Worm (Caenorhabditis elegans): Measurements from ENCODE around the gene F28C6.8.

F28C6.8 gene

ce11 chrII:8610585-8610984, 3.9 kb downstream of the F28C6.8 start:
- TF ChIP-seq nhr-71 (tag; optimal IDR thresholded peaks at IDR 0.05) (peak; percentile 15), lin-35 (GFP tag; optimal IDR thresholded peaks at IDR 0.05) (no peak), C04F5.9 (tag; optimal IDR thresholded peaks at IDR 0.05) (no peak), blmp-1 (tag; optimal IDR thresholded peaks at IDR 0.05) (no peak), nhr-19 (GFP tag; conservative IDR thresholded peaks at IDR 0.05) (no peak), sptf-1 (tag; optimal IDR thresholded peaks at IDR 0.05) (no peak), nhr-47 (tag; optimal IDR thresholded peaks at IDR 0.05) (peak; percentile 15), ztf-11 (tag; optimal IDR thresholded peaks at IDR 0.05) (no peak), aha-1 (tag; optimal IDR thresholded peaks at IDR 0.05) (no peak), efl-3 (GFP tag; optimal IDR thresholded peaks at IDR 0.05) (no peak), hlh-4 (tag; optimal IDR thresholded peaks at IDR 0.05) (peak; percentile 93)

ce11 chrII:8611330-8611729, 4.7 kb downstream of the F28C6.8 start:
- TF ChIP-seq nhr-71 (tag; optimal IDR thresholded peaks at IDR 0.05) (peak; percentile 9), nhr-47 (tag; optimal IDR thresholded peaks at IDR 0.05) (peak; percentile 0), ceh-8 (GFP tag; optimal IDR thresholded peaks at IDR 0.05) (peak; percentile 75), efl-1 (optimal IDR thresholded peaks at IDR 0.05) (no peak), efl-1 (GFP tag; optimal IDR thresholded peaks at IDR 0.05 in 1 of 2) (no peak), nhr-12 (tag; optimal IDR thresholded peaks at IDR 0.05) (no peak), F16B12.6 (tag; optimal IDR thresholded peaks at IDR 0.05) (no peak), fkh-8 (tag; optimal IDR thresholded peaks at IDR 0.05) (peak; percentile 23)

ce11 chrII:8612470-8612869, 5.8 kb downstream of the F28C6.8 start, which contains the start of gene T22C8.1:
T22C8.1 (plus strand) TSS chrII:8612770.
- TF ChIP-seq jun-1 (tag; optimal IDR thresholded peaks at IDR 0.05) (no peak), C04F5.9 (tag; optimal IDR thresholded peaks at IDR 0.05) (no peak), fkh-4 (tag; optimal IDR thresholded peaks at IDR 0.05; ENCODE audit: borderline replicate concordance) (no peak), elt-2 (tag; optimal IDR thresholded peaks at IDR 0.05) (no peak), sox-4 (tag; optimal IDR thresholded peaks at IDR 0.05) (no peak), nhr-76 (tag; optimal IDR thresholded peaks at IDR 0.05) (no peak), irx-1 (tag; optimal IDR thresholded peaks at IDR 0.05) (no peak), mdl-1 (tag; optimal IDR thresholded peaks at IDR 0.05) (no peak), ztf-11 (tag; optimal IDR thresholded peaks at IDR 0.05) (no peak), mab-9 (GFP tag; IDR thresholded peaks at IDR 0.05) (no peak), nhr-71 (tag; optimal IDR thresholded peaks at IDR 0.05) (no peak), pag-3 (tag; optimal IDR thresholded peaks at IDR 0.05; ENCODE audit: borderline replicate concordance, insufficient read depth) (no peak), nhr-20 (tag; optimal IDR thresholded peaks at IDR 0.05) (no peak), efl-3 (GFP tag; optimal IDR thresholded peaks at IDR 0.05) (no peak), vab-15 (tag; optimal IDR thresholded peaks at IDR 0.05) (no peak), unc-30 (tag; optimal IDR thresholded peaks at IDR 0.05) (no peak), nhr-28 (tag; optimal IDR thresholded peaks at IDR 0.05) (no peak), lir-3 (tag; optimal IDR thresholded peaks at IDR 0.05; ENCODE audit: poor library complexity) (no peak), lin-15B (tag; optimal IDR thresholded peaks at IDR 0.05) (no peak), ama-1 (optimal IDR thresholded peaks at IDR 0.05) (no peak)

- TF ChIP-seq efl-1 (optimal IDR thresholded peaks at IDR 0.05) (no peak), efl-1 (GFP tag; optimal IDR thresholded peaks at IDR 0.05 in 1 of 2) (peak in 1 of 2 experiments; percentile 12), aly-2 (tag; optimal IDR thresholded peaks at IDR 0.05) (no peak)
Measured at ce11 chrII:8616155-8616554, 9.5 kb downstream of the F28C6.8 start.

- TF ChIP-seq nhr-28 (tag; optimal IDR thresholded peaks at IDR 0.05) = no peak
- no peak for TF ChIP-seq efl-1 (optimal IDR thresholded peaks at IDR 0.05)
- TF ChIP-seq efl-1 (GFP tag; optimal IDR thresholded peaks at IDR 0.05 in 1 of 2) = no peak
- no peak for TF ChIP-seq grh-1 (GFP tag; IDR thresholded peaks at IDR 0.05)
- TF ChIP-seq snpc-4 (tag; optimal IDR thresholded peaks at IDR 0.05) = no peak
- TF ChIP-seq unc-30 (tag; optimal IDR thresholded peaks at IDR 0.05) = no peak
- no peak for TF ChIP-seq aly-2 (tag; optimal IDR thresholded peaks at IDR 0.05)
- no peak for TF ChIP-seq C04F5.9 (tag; optimal IDR thresholded peaks at IDR 0.05)
- TF ChIP-seq lin-15B (tag; optimal IDR thresholded peaks at IDR 0.05) = no peak
- no peak for TF ChIP-seq elt-3 (tag; optimal IDR thresholded peaks at IDR 0.05)
- no peak for TF ChIP-seq nhr-47 (tag; optimal IDR thresholded peaks at IDR 0.05)
- no peak for TF ChIP-seq nhr-12 (tag; optimal IDR thresholded peaks at IDR 0.05)
- no peak for TF ChIP-seq vab-15 (tag; optimal IDR thresholded peaks at IDR 0.05)
- no peak for TF ChIP-seq sup-37 (GFP tag; optimal IDR thresholded peaks at IDR 0.05)
Measured at ce11 chrII:8617516-8617915, 10.9 kb downstream of the F28C6.8 start, which contains the start of gene chhy-1. chhy-1 (minus strand) TSS chrII:8617616.

All from whole organism, L1 larva.